Worm (Caenorhabditis elegans) whole organism, L4 larva: ENCODE results near the gene rfc-2.

Source experiments
- Y5F2A.4 ChIP-seq: fragments of 200-800 bp; sonication (Bioruptor generic); optimal IDR thresholded peaks from 2 replicates; lab custom pipeline; 2018; ENCODE audit warnings: mild to moderate bottlenecking, missing genetic modification characterization, missing compliant biosample characterization
- ZK546.5 ChIP-seq, 2 experiments: sonication (generic microtip); optimal IDR thresholded peaks; 2 replicates each; lab custom pipeline; 2017; ENCODE audit warnings: missing biosample characterization in 2 of 2, missing genetic modification characterization in 2 of 2
- ama-1 ChIP-seq: fragments of 150-350 bp; optimal IDR thresholded peaks from 2 replicates; lab custom pipeline; 2014; ENCODE audit warnings: inconsistent platforms, mixed read lengths
- cey-2 ChIP-seq: sonication (generic microtip); optimal IDR thresholded peaks from 3 replicates; lab custom pipeline; 2017; ENCODE audit warnings: missing genetic modification characterization, mild to moderate bottlenecking, missing compliant biosample characterization, antibody characterized with exemption, borderline replicate concordance; ENCODE audit not compliant: insufficient read depth
- dve-1 ChIP-seq: sonication (generic microtip); optimal IDR thresholded peaks from 2 replicates; lab custom pipeline; 2017; ENCODE audit warnings: antibody characterized with exemption, mild to moderate bottlenecking, missing genetic modification characterization, missing compliant biosample characterization; ENCODE audit not compliant: insufficient read depth
- hif-1 ChIP-seq, 2 experiments: sonication (generic microtip); optimal IDR thresholded peaks; 2 replicates each; lab custom pipeline; 2016 to 2017; ENCODE audit warnings: missing compliant biosample characterization in 2 of 2, missing genetic modification characterization in 2 of 2, missing genetic modification reagents in 2 of 2, missing genotype in 2 of 2, mild to moderate bottlenecking in 1 of 2
- lin-1 ChIP-seq: fragments of 200-800 bp; sonication (Bioruptor generic); IDR thresholded peaks from 2 replicates; pipeline ENCODE4 v1.3.6; 2022; ENCODE audit warnings: missing genetic modification reagents, missing genetic modification characterization, missing compliant biosample characterization
- nhr-237 ChIP-seq: sonication (generic microtip); optimal IDR thresholded peaks from 2 replicates; lab custom pipeline; 2017; ENCODE audit warnings: missing biosample characterization, missing genetic modification characterization
- nhr-76 ChIP-seq: fragments of 150-350 bp; optimal IDR thresholded peaks from 2 replicates; lab custom pipeline; 2014; ENCODE audit warnings: missing biosample characterization, missing genetic modification characterization
- pqm-1 ChIP-seq: sonication (generic microtip); optimal IDR thresholded peaks from 2 replicates; lab custom pipeline; 2017; ENCODE audit warnings: missing biosample characterization, missing genetic modification characterization
- skn-1 ChIP-seq: fragments of 150-350 bp; optimal IDR thresholded peaks from 2 replicates; lab custom pipeline; 2014; ENCODE audit warnings: missing biosample characterization, missing genetic modification characterization
- unc-62 ChIP-seq, 3 experiments: fragments of 150-350 bp in 1 of 3; sonication (generic microtip); optimal IDR thresholded peaks in 2 of 3; peaks in 1 of 3; 1 replicate in 1 of 3; 2 replicates in 2 of 3; lab custom pipeline; 2014 to 2017; ENCODE audit warnings: missing biosample characterization in 3 of 3, missing genetic modification characterization in 3 of 3, missing genetic modification reagents in 3 of 3, missing genotype in 1 of 3

DNA sequence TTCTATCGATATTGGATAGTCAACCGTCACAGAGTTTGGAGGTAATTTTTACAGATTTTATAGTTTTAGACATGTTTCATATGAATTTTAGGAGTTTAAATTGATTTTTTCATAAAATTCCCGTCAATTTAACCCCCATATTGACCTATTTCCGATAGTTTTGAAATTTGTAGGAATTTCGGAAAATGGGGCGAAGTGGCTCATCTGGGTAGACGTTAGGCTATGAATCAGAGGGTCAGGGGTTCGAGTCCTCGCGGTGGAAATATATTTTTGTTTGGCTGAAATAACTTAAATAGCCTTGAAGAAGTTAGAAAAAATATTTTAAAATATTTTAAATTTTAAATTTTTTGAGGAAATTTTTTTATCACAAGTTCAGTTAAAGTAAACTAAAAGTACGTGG is 44.3 kb downstream of the rfc-2 start:
- TF ChIP-seq unc-62 (GFP tag; optimal IDR thresholded peaks at IDR 0.05 in 1 of 2; lab: Kevin White, UChicago) (peak in 1 of 2 experiments; percentile 48), unc-62 (tag; optimal IDR thresholded peaks at IDR 0.05; lab: Kevin White, UChicago) (no peak), hif-1 (tag; optimal IDR thresholded peaks at IDR 0.05; lab: Kevin White, UChicago) (no peak), pqm-1 (no peak), cey-2 (tag; lab: Kevin White, UChicago) (no peak), ama-1 (lab: Kevin White, UChicago) (no peak), dve-1 (tag; lab: Kevin White, UChicago) (no peak), skn-1 (tag; lab: Kevin White, UChicago) (no peak), ZK546.5 (tag; optimal IDR thresholded peaks at IDR 0.05; lab: Kevin White, UChicago) (no peak), Y5F2A.4 (GFP tag; lab: Kevin White, UChicago) (no peak), nhr-237 (tag; lab: Kevin White, UChicago) (no peak), lin-1 (no peak), nhr-76 (tag; lab: Kevin White, UChicago) (no peak)
